Fruit fly (Drosophila melanogaster): ENCODE measurements around the gene CG42853.

DNA sequence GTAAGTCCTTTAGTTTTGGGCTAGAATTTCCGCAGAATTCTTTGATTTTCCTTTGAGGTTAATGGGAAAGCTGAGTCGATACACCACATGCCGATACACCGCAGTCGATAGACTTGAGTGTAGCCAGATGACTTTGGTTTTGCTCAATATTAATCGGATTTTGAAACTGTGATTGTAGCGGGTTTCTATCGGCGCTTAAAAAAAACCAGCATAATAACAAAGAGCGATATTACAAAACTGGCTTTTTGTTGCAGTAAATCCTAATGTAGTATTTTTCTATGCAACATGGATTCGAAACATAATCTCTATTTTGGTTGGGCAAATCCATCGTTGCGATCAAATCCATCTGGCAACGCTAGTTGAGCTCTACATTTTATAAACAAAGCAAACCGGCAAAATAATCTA is 12.3 kb downstream of the CG42853 start, which contains the start of the genes Polr3D and mus304:
- TF ChIP-seq psq (optimal IDR thresholded peaks at IDR 0.05) (no peak), ttk (optimal IDR thresholded peaks at IDR 0.05) (no peak)

All from Kc167 (cell line).